Worm (Caenorhabditis elegans): Measurements from ENCODE around the gene Y39B6A.41.

Y39B6A.41 gene

ce11 chrV:18931279-18931678 is 46.5 kb downstream of the Y39B6A.41 start, which contains the start of gene ptr-22:
Gene ptr-22, minus strand, starts transcription at chrV:18931379.
- no peak for TF ChIP-seq W03F9.2 (tag; optimal IDR thresholded peaks at IDR 0.05)
- no peak for TF ChIP-seq dao-5 (tag; optimal IDR thresholded peaks at IDR 0.05)
- no peak for TF ChIP-seq him-1 (tag; optimal IDR thresholded peaks at IDR 0.05)

ce11 chrV:18930748-18931147 is 47.0 kb downstream of the Y39B6A.41 start:
- no peak for TF ChIP-seq W03F9.2 (tag; optimal IDR thresholded peaks at IDR 0.05)
- no peak for TF ChIP-seq dao-5 (tag; optimal IDR thresholded peaks at IDR 0.05)
- no peak for TF ChIP-seq him-1 (tag; optimal IDR thresholded peaks at IDR 0.05)
